Worm (Caenorhabditis elegans): ENCODE data around the gene F43C11.3.

Gene F43C11.3

DNA sequence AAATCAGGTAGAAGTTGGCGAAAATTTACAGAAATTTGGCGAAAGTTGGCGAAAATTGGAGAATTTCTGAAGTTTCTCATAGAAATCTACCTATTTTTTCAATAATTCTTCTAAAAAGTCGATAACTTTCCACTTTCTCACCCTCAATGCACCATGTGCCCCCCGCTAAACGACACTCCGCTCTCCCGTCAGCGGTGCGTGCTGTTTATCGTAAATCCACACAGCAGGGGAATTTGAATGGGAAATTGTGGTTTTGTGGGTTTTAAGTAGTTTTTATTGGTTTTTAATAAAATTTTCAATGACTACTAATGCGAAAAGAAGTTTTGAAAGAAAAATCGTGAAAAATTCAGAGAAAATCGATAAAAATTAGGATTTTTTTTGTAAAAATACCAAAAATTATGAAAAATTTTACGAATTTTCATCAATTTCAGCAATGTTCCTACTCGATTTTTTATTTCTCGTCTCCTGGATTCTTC is 11.1 kb upstream of the F43C11.3 start, which contains the start of gene F43C11.6 (continued):
- TF ChIP-seq nhr-11 (tag; optimal IDR thresholded peaks at IDR 0.05) (no peak), fkh-4 (tag; optimal IDR thresholded peaks at IDR 0.05; ENCODE audit: borderline replicate concordance) (no peak), efl-1 (optimal IDR thresholded peaks at IDR 0.05) (peak; percentile 55 to 63), efl-1 (GFP tag; optimal IDR thresholded peaks at IDR 0.05 in 1 of 2) (peak; percentile 58 to 95), F16B12.6 (tag; optimal IDR thresholded peaks at IDR 0.05) (peak; percentile 48), C16A3.4 (tag; optimal IDR thresholded peaks at IDR 0.05) (peak; percentile 55), lir-3 (tag; optimal IDR thresholded peaks at IDR 0.05; ENCODE audit: poor library complexity) (no peak), elt-3 (tag; optimal IDR thresholded peaks at IDR 0.05) (no peak), lin-13 (GFP tag; optimal IDR thresholded peaks at IDR 0.05) (peak; percentile 25), mdl-1 (tag; optimal IDR thresholded peaks at IDR 0.05) (peak in 1 of 2 experiments; percentile 36), snpc-4 (tag; optimal IDR thresholded peaks at IDR 0.05) (no peak), grh-1 (GFP tag; IDR thresholded peaks at IDR 0.05) (no peak), snu-23 (GFP tag; optimal IDR thresholded peaks at IDR 0.05) (no peak), hpl-2 (GFP tag; optimal IDR thresholded peaks at IDR 0.05) (no peak), nhr-85 (tag) (no peak), aly-2 (tag; optimal IDR thresholded peaks at IDR 0.05) (no peak), rnt-1 (tag; optimal IDR thresholded peaks at IDR 0.05) (peak; percentile 81), ets-5 (GFP tag; IDR thresholded peaks at IDR 0.05) (no peak), xbp-1 (tag; optimal IDR thresholded peaks at IDR 0.05) (peak; percentile 8), ceh-82 (tag; optimal IDR thresholded peaks at IDR 0.05) (peak in 2 of 3 experiments; percentile 8 to 54), pax-3 (tag; optimal IDR thresholded peaks at IDR 0.05) (no peak), skn-1 (tag; optimal IDR thresholded peaks at IDR 0.05) (peak; percentile 23), nhr-237 (tag; optimal IDR thresholded peaks at IDR 0.05) (no peak), zip-4 (GFP tag; optimal IDR thresholded peaks at IDR 0.05) (no peak), tlp-1 (tag; optimal IDR thresholded peaks at IDR 0.05) (no peak), isw-1 (GFP tag; IDR thresholded peaks at IDR 0.05) (no peak; the same call in 1 of the 2 replicates), ama-1 (optimal IDR thresholded peaks at IDR 0.05) (no peak), lsy-2 (tag; optimal IDR thresholded peaks at IDR 0.05) (peak; percentile 37 to 73)

DNA sequence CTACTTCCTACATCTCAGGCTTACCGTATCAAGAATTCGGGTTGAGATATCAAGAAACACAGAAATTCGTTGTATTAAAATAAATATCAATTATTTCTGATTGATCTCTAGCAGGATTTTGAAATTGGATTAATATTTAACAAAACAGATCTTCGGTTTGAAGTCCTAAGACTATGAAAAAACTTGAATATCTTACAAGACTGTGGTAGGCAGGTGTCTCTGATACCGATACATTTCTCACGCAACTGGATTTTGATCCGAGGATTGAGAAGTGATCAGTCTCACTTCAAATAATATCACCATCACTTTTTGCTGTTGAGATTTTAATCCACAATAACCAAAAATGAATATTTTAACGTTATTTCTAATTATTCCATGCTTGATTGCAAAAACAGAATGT is 6.4 kb upstream of the F43C11.3 start, which contains the start of gene F43C11.4:
Gene F43C11.4, plus strand, starts transcription at position 301 of the 400 bp plus-strand sequence.
- no peak for TF ChIP-seq unc-130 (tag; optimal IDR thresholded peaks at IDR 0.05)

DNA sequence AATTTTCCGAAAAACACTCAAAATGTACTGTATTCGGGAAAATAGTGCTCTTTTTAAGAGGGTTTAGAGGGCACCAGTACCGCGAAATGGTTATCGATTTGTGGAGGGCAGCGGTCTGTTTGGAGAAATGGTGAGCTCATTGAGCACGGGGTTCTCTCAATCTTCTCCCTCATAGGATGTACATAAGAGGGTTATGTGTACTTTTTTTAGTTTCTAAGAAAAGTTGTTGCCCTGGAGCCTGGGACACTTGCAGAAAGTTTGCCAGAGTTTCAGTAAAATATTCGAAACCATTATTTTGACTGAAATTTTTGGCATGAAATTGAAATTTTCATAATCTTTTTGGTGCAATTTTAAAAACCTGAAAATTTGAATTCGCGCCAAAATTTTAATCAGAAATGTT is 566 bp upstream of the F43C11.3 start, which contains the start of gene F43C11.10:
Gene F43C11.10, minus strand, starts transcription at position 101 of the 400 bp plus-strand sequence.
- no peak for TF ChIP-seq lin-14 (GFP tag; optimal IDR thresholded peaks at IDR 0.05)
- TF ChIP-seq sox-4 (tag; optimal IDR thresholded peaks at IDR 0.05), result no peak
- no peak for TF ChIP-seq Y116A8C.19 (tag; optimal IDR thresholded peaks at IDR 0.05; ENCODE audit: borderline replicate concordance)
- TF ChIP-seq ceh-88 (GFP tag; IDR thresholded peaks at IDR 0.05), result no peak
- no peak for TF ChIP-seq ztf-11 (tag; optimal IDR thresholded peaks at IDR 0.05)
- no peak for TF ChIP-seq blmp-1 (tag; optimal IDR thresholded peaks at IDR 0.05)
- no peak for TF ChIP-seq sup-37 (GFP tag; optimal IDR thresholded peaks at IDR 0.05)
- TF ChIP-seq dsc-1 (tag; optimal IDR thresholded peaks at IDR 0.05), result no peak
- TF ChIP-seq nhr-47 (tag; optimal IDR thresholded peaks at IDR 0.05), result no peak
- no peak for TF ChIP-seq elt-2 (tag; optimal IDR thresholded peaks at IDR 0.05)
- no peak for TF ChIP-seq efl-1 (optimal IDR thresholded peaks at IDR 0.05)
- no peak for TF ChIP-seq efl-1 (GFP tag; optimal IDR thresholded peaks at IDR 0.05 in 1 of 2)
- no peak for TF ChIP-seq isw-1 (GFP tag; IDR thresholded peaks at IDR 0.05)
- TF ChIP-seq nhr-237 (tag; optimal IDR thresholded peaks at IDR 0.05), result no peak
- TF ChIP-seq C16A3.4 (tag; optimal IDR thresholded peaks at IDR 0.05), result no peak
- TF ChIP-seq C34B4.2 (tag; optimal IDR thresholded peaks at IDR 0.05), result no peak
- TF ChIP-seq ama-1 (optimal IDR thresholded peaks at IDR 0.05), result no peak
- TF ChIP-seq lin-13 (GFP tag; optimal IDR thresholded peaks at IDR 0.05), result no peak
- TF ChIP-seq nhr-20 (tag; optimal IDR thresholded peaks at IDR 0.05), result no peak
- no peak for TF ChIP-seq pqm-1 (tag; optimal IDR thresholded peaks at IDR 0.05)

All from whole organism, L1 larva.